Worm (Caenorhabditis elegans) whole organism, L3 larva: ENCODE data around the gene abf-5.

ENCODE experiments used
- lin-15B ChIP-seq: fragments of 150-350 bp; optimal IDR thresholded peaks from 2 replicates; lab custom pipeline; 2014; ENCODE audit warnings: missing biosample characterization, missing genetic modification characterization
- nhr-11 ChIP-seq: fragments of 150-350 bp; optimal IDR thresholded peaks from 2 replicates; lab custom pipeline; 2014; ENCODE audit warnings: missing biosample characterization, missing genetic modification characterization
- nhr-237 ChIP-seq: fragments of 150-350 bp; optimal IDR thresholded peaks from 2 replicates; lab custom pipeline; 2014; ENCODE audit warnings: missing biosample characterization, missing genetic modification characterization
- nhr-28 ChIP-seq: fragments of 150-350 bp; optimal IDR thresholded peaks from 2 replicates; lab custom pipeline; 2014; ENCODE audit warnings: missing biosample characterization, missing genetic modification characterization
- pha-4 ChIP-seq: fragments of 150-350 bp; optimal IDR thresholded peaks from 2 replicates; lab custom pipeline; 2014; ENCODE audit warnings: missing biosample characterization, missing genetic modification reagents, missing genetic modification characterization

DNA sequence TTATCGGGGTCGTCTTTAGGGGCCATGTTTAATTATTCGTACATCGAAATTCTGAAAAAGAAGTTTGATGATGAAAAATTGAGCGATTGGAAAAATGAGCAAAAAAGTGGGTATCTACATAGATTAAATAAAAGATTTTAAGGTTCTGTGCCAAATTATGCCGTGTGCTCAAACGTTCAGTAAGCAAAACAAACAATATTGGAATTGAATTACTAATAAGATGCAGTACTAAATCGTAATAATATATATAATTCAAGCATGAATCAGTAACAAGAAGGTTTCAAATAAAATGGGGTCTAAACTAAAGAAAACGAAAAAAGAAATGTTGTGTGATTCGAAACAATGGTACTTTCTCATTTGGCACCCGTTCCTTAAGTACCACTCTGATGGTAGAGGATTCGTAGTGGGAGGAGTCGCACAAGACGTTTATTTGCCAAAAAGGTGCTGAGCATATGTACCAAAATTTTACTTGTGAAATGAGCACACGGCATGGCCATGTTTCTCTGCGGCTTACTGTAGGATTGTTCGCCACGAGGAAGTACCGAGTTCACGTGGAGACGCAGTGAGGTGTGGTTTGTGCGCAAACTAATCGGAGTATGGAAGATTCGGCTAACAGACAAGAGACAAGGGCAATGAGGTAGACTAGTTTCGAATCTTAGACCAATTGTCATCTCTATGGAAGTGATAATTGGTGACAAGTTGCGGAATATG is 43.0 kb upstream of the abf-5 start, which contains the start of gene pgp-14:
- TF ChIP-seq lin-15B (tag; lab: Kevin White, UChicago) (no peak), nhr-237 (tag; lab: Kevin White, UChicago) (no peak), nhr-11 (no peak), pha-4 (tag; lab: Kevin White, UChicago) (peak; percentile 62), nhr-28 (tag; lab: Kevin White, UChicago) (no peak)
